Worm (Caenorhabditis elegans): ENCODE measurements around the gene srv-10.

ce11 chrV:13473467-13473866, 49.8 kb downstream of the srv-10 start, which contains the start of gene T10G3.1:
- no peak for TF ChIP-seq him-1 (tag; optimal IDR thresholded peaks at IDR 0.05)
- TF ChIP-seq W03F9.2 (tag; optimal IDR thresholded peaks at IDR 0.05): no peak
